Worm (Caenorhabditis elegans): ENCODE results near the gene acox-1.6.

ce11 chrX:15842492-15842891 is 4.1 kb upstream of the acox-1.6 start:
- peak; percentile 1 for TF ChIP-seq F13H6.1 (tag; optimal IDR thresholded peaks at IDR 0.05)
- no peak for TF ChIP-seq blmp-1 (tag; optimal IDR thresholded peaks at IDR 0.05; ENCODE audit: insufficient read depth)
- TF ChIP-seq unc-62 (GFP tag; optimal IDR thresholded peaks at IDR 0.05), result no peak
- TF ChIP-seq egl-27 (tag; optimal IDR thresholded peaks at IDR 0.05), result no peak
- TF ChIP-seq nhr-12 (tag; optimal IDR thresholded peaks at IDR 0.05), result no peak

All from whole organism, L2 larva.